Fruit fly (Drosophila melanogaster) whole organism, embryonic: ENCODE results near the gene Trf4-1.

Experiments
- Asciz ChIP-seq: fragments of 200-800 bp; sonication (Bioruptor generic); optimal IDR thresholded peaks from 2 replicates; lab custom pipeline; 2017; ENCODE audit warnings: missing biosample characterization, mild to moderate bottlenecking, missing genetic modification characterization, missing genetic modification reagents
- CG10366 ChIP-seq: fragments of 200-800 bp; sonication (Bioruptor generic); IDR thresholded peaks from 2 replicates; pipeline ENCODE4 v1.3.6; 2022; ENCODE audit warnings: missing biosample characterization, missing genetic modification characterization
- CG12391 ChIP-seq: fragments of 200-800 bp; sonication (Bioruptor generic); optimal IDR thresholded peaks from 3 replicates; lab custom pipeline; 2018; ENCODE audit warnings: missing biosample characterization, mild to moderate bottlenecking, missing genetic modification characterization, moderate library complexity
- CG14441 ChIP-seq: fragments of 200-800 bp; sonication (Bioruptor generic); IDR thresholded peaks from 2 replicates; pipeline ENCODE4 v1.3.6; 2022; ENCODE audit warnings: missing biosample characterization, missing genetic modification characterization
- CG17912 ChIP-seq: fragments of 200-800 bp; sonication (Bioruptor generic); optimal IDR thresholded peaks from 2 replicates; lab custom pipeline; 2018; ENCODE audit warnings: missing biosample characterization, mild to moderate bottlenecking, missing genetic modification characterization
- CG1832 ChIP-seq: fragments of 200-800 bp; sonication (Bioruptor generic); optimal IDR thresholded peaks from 2 replicates; lab custom pipeline; 2017; ENCODE audit warnings: missing biosample characterization, mild to moderate bottlenecking, missing genetic modification characterization, inconsistent platforms
- CG31388 ChIP-seq: fragments of 200-800 bp; sonication (Bioruptor generic); optimal IDR thresholded peaks from 2 replicates; lab custom pipeline; 2016; ENCODE audit warnings: missing biosample characterization, missing genetic modification characterization
- CG34224 ChIP-seq: fragments of 200-800 bp; sonication (Bioruptor generic); IDR thresholded peaks from 3 replicates; pipeline ENCODE4 v1.3.6; 2022; ENCODE audit warnings: missing biosample characterization, missing genetic modification characterization; ENCODE audit not compliant: partially characterized antibody
- CG34376 ChIP-seq: fragments of 200-800 bp; sonication (Bioruptor generic); optimal IDR thresholded peaks from 2 replicates; lab custom pipeline; 2018; ENCODE audit warnings: missing biosample characterization, mild to moderate bottlenecking, missing genetic modification characterization
- CG6272 ChIP-seq: fragments of 200-800 bp; sonication (Bioruptor generic); IDR thresholded peaks from 2 replicates; pipeline ENCODE4 v1.3.6; 2022; ENCODE audit warnings: missing biosample characterization, missing genetic modification characterization
- CG7556 ChIP-seq: fragments of 200-800 bp; sonication (Bioruptor generic); optimal IDR thresholded peaks from 2 replicates; lab custom pipeline; 2017; ENCODE audit warnings: missing biosample characterization, mild to moderate bottlenecking, missing genetic modification characterization
- CG7839 ChIP-seq: fragments of 200-800 bp; sonication (Bioruptor generic); optimal IDR thresholded peaks from 3 replicates; lab custom pipeline; 2018; ENCODE audit warnings: missing biosample characterization, mild to moderate bottlenecking, missing genetic modification characterization, moderate library complexity
- CG7987 ChIP-seq: fragments of 200-800 bp; sonication (Bioruptor generic); optimal IDR thresholded peaks from 2 replicates; lab custom pipeline; 2018; ENCODE audit warnings: missing biosample characterization, mild to moderate bottlenecking, missing genetic modification characterization, moderate library complexity
- CG8290 ChIP-seq, 3 experiments: fragments of 200-800 bp; sonication (Bioruptor generic); optimal IDR thresholded peaks; 2 replicates each; lab custom pipeline; 2016 to 2019; ENCODE audit warnings: missing biosample characterization in 3 of 3, missing genetic modification characterization in 3 of 3, mild to moderate bottlenecking in 2 of 3, moderate library complexity in 1 of 3
- CG9817 ChIP-seq: fragments of 200-800 bp; sonication (Bioruptor generic); optimal IDR thresholded peaks from 2 replicates; lab custom pipeline; 2018; ENCODE audit warnings: missing biosample characterization, mild to moderate bottlenecking, missing genetic modification characterization, moderate library complexity
- Camta ChIP-seq: fragments of 200-800 bp; sonication (Bioruptor generic); optimal IDR thresholded peaks from 2 replicates; lab custom pipeline; 2016; ENCODE audit warnings: missing biosample characterization, missing genetic modification characterization
- Drgx ChIP-seq: fragments of 200-800 bp; sonication (Bioruptor generic); IDR thresholded peaks from 2 replicates; pipeline ENCODE4 v1.3.6; 2022; ENCODE audit warnings: missing biosample characterization, missing genetic modification characterization
- E2f1 ChIP-seq: fragments of 200-800 bp; sonication (Bioruptor generic); IDR thresholded peaks from 2 replicates; pipeline ENCODE4 v1.3.6; 2022; ENCODE audit warnings: missing biosample characterization, missing genetic modification characterization
- E2f2 ChIP-seq: fragments of 200-800 bp; sonication (Bioruptor generic); IDR thresholded peaks from 2 replicates; pipeline ENCODE4 v1.3.6; 2022; ENCODE audit warnings: missing biosample characterization, missing genetic modification characterization
- Ets97D ChIP-seq: fragments of 200-800 bp; sonication (Bioruptor generic); optimal IDR thresholded peaks from 3 replicates; lab custom pipeline; 2016; ENCODE audit warnings: missing biosample characterization, missing genetic modification characterization
- H2.0 ChIP-seq: fragments of 200-800 bp; sonication (Bioruptor generic); IDR thresholded peaks from 2 replicates; pipeline ENCODE4 v1.3.6; 2022; ENCODE audit warnings: missing biosample characterization, missing genetic modification characterization
- HHEX ChIP-seq: fragments of 200-800 bp; sonication (Bioruptor generic); optimal IDR thresholded peaks from 3 replicates; lab custom pipeline; 2017; ENCODE audit warnings: missing biosample characterization, mild to moderate bottlenecking, missing genetic modification characterization, missing genetic modification reagents
- HLH3B ChIP-seq: fragments of 200-800 bp; sonication (Bioruptor generic); IDR thresholded peaks from 2 replicates; pipeline ENCODE4 v1.3.6; 2022; ENCODE audit warnings: missing biosample characterization, missing genetic modification characterization
- Mes4 ChIP-seq: fragments of 200-800 bp; sonication (Bioruptor generic); optimal IDR thresholded peaks from 2 replicates; lab custom pipeline; 2016; ENCODE audit warnings: missing biosample characterization, missing genetic modification characterization
- PHDP ChIP-seq: fragments of 200-800 bp; sonication (Bioruptor generic); optimal IDR thresholded peaks from 3 replicates; lab custom pipeline; 2018; ENCODE audit warnings: missing biosample characterization, mild to moderate bottlenecking, missing genetic modification characterization, moderate library complexity
- Rfx ChIP-seq: fragments of 200-800 bp; sonication (Bioruptor generic); IDR thresholded peaks from 2 replicates; pipeline ENCODE4 v1.3.6; 2022; ENCODE audit warnings: missing biosample characterization, missing genetic modification characterization
- ab ChIP-seq: fragments of 200-800 bp; sonication (Bioruptor generic); optimal IDR thresholded peaks from 2 replicates; lab custom pipeline; 2016; ENCODE audit warnings: missing biosample characterization, missing genetic modification characterization
- aop ChIP-seq: fragments of 200-800 bp; sonication (Bioruptor generic); IDR thresholded peaks from 2 replicates; pipeline ENCODE4 v1.3.6; 2022; ENCODE audit warnings: missing biosample characterization, missing genetic modification characterization
- cwo ChIP-seq: fragments of 200-800 bp; sonication (Bioruptor generic); optimal IDR thresholded peaks from 3 replicates; lab custom pipeline; 2017; ENCODE audit warnings: missing biosample characterization, missing genetic modification characterization, mild to moderate bottlenecking, moderate library complexity, missing genetic modification reagents
- disco-r ChIP-seq: fragments of 200-800 bp; sonication (Bioruptor generic); optimal IDR thresholded peaks from 2 replicates; lab custom pipeline; 2016; ENCODE audit warnings: missing biosample characterization, missing genetic modification characterization
- dmrt99B ChIP-seq: fragments of 200-800 bp; sonication (Bioruptor generic); optimal IDR thresholded peaks from 2 replicates; lab custom pipeline; 2018; ENCODE audit warnings: missing biosample characterization, mild to moderate bottlenecking, missing genetic modification characterization, moderate library complexity
- eyg ChIP-seq: fragments of 200-800 bp; sonication (Bioruptor generic); optimal IDR thresholded peaks from 3 replicates; lab custom pipeline; 2016; ENCODE audit warnings: missing biosample characterization, missing genetic modification characterization
- fd96Cb ChIP-seq: fragments of 200-800 bp; sonication (Bioruptor generic); optimal IDR thresholded peaks from 2 replicates; lab custom pipeline; 2018; ENCODE audit warnings: missing biosample characterization, mild to moderate bottlenecking, missing genetic modification characterization, moderate library complexity
- gcm ChIP-seq: fragments of 200-800 bp; sonication (Bioruptor generic); optimal IDR thresholded peaks from 2 replicates; lab custom pipeline; 2019; ENCODE audit warnings: missing biosample characterization, mild to moderate bottlenecking, missing genetic modification characterization, moderate library complexity
- gsb ChIP-seq: fragments of 200-800 bp; sonication (Bioruptor generic); IDR thresholded peaks from 2 replicates; pipeline ENCODE4 v1.3.6; 2022; ENCODE audit warnings: missing biosample characterization, missing genetic modification characterization
- ind ChIP-seq: fragments of 200-800 bp; sonication (Bioruptor generic); optimal IDR thresholded peaks from 3 replicates; lab custom pipeline; 2016; ENCODE audit warnings: missing biosample characterization, missing genetic modification characterization
- klu ChIP-seq: fragments of 200-800 bp; sonication (Bioruptor generic); IDR thresholded peaks from 2 replicates; pipeline ENCODE4 v1.3.6; 2022; ENCODE audit warnings: missing biosample characterization, missing genetic modification characterization
- lmd ChIP-seq: fragments of 200-800 bp; sonication (Bioruptor generic); IDR thresholded peaks from 2 replicates; pipeline ENCODE4 v1.3.6; 2022; ENCODE audit warnings: missing biosample characterization, missing genetic modification characterization
- mam ChIP-seq: fragments of 200-800 bp; sonication (Bioruptor generic); optimal IDR thresholded peaks from 3 replicates; lab custom pipeline; 2016; ENCODE audit warnings: missing biosample characterization, missing genetic modification characterization
- mld ChIP-seq: fragments of 200-800 bp; sonication (Bioruptor generic); IDR thresholded peaks from 3 replicates; pipeline ENCODE4 v1.3.6; 2022; ENCODE audit warnings: missing biosample characterization, missing genetic modification characterization; ENCODE audit not compliant: partially characterized antibody
- sd ChIP-seq: fragments of 200-800 bp; sonication (Bioruptor generic); optimal IDR thresholded peaks from 3 replicates; lab custom pipeline; 2018; ENCODE audit warnings: missing biosample characterization, mild to moderate bottlenecking, missing genetic modification characterization, moderate library complexity
- sens ChIP-seq: fragments of 200-800 bp; sonication (Bioruptor generic); peaks from one replicate; lab custom pipeline; 2016; ENCODE audit warnings: missing biosample characterization, missing genetic modification characterization
- slp2 ChIP-seq: fragments of 200-800 bp; sonication (Bioruptor generic); optimal IDR thresholded peaks from 2 replicates; lab custom pipeline; 2016; ENCODE audit warnings: missing biosample characterization, missing genetic modification characterization
- so ChIP-seq: fragments of 200-800 bp; sonication (Bioruptor generic); IDR thresholded peaks from 3 replicates; pipeline ENCODE4 v1.3.6; 2022; ENCODE audit warnings: missing biosample characterization, missing genetic modification characterization
- ssp ChIP-seq: fragments of 200-800 bp; sonication (Bioruptor generic); IDR thresholded peaks from 2 replicates; pipeline ENCODE4 v1.3.6; 2022; ENCODE audit warnings: missing biosample characterization, missing genetic modification characterization
- stwl ChIP-seq: fragments of 200-800 bp; sonication (Bioruptor generic); optimal IDR thresholded peaks from 3 replicates; lab custom pipeline; 2018; ENCODE audit warnings: missing biosample characterization, mild to moderate bottlenecking, missing genetic modification characterization, moderate library complexity
- trh ChIP-seq: fragments of 200-800 bp; sonication (Bioruptor generic); optimal IDR thresholded peaks from 2 replicates; lab custom pipeline; 2016; ENCODE audit warnings: missing biosample characterization, missing genetic modification characterization
- tx ChIP-seq: fragments of 200-800 bp; sonication (Bioruptor generic); optimal IDR thresholded peaks from 2 replicates; lab custom pipeline; 2016; ENCODE audit warnings: missing biosample characterization, missing genetic modification characterization
- unc-4 ChIP-seq: fragments of 200-800 bp; sonication (Bioruptor generic); IDR thresholded peaks from 2 replicates; pipeline ENCODE4 v1.3.6; 2022; ENCODE audit warnings: missing biosample characterization, missing genetic modification characterization; ENCODE audit not compliant: partially characterized antibody
- vfl ChIP-seq: fragments of 200-800 bp; sonication (Bioruptor generic); optimal IDR thresholded peaks from 2 replicates; lab custom pipeline; 2016; ENCODE audit warnings: missing biosample characterization, missing genetic modification characterization
- yki ChIP-seq: fragments of >200 bp; optimal IDR thresholded peaks from 3 replicates; lab custom pipeline; 2018
- zfh2 ChIP-seq: fragments of 200-800 bp; sonication (Bioruptor generic); optimal IDR thresholded peaks from 2 replicates; lab custom pipeline; 2016; ENCODE audit warnings: missing biosample characterization, missing genetic modification characterization

The Trf4-1 gene

DNA sequence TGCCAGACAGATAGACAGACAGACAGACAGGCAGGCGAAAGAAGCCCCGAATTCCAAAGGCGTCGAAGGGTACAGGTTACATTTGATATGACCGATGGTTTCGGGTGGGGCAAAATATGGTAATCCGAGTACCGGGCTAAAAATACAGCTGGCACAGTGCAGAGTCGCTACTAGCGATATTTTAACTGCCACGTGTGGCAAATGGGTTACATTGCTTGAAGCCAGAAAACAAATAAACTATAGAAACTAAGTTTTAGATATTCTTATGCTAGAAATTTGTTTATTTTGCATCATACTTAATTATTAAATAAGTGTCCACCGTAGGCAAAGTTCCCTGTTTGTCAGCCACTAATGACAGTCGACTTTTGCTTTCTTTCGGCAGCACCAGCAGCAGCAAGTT, 23.0 kb downstream of the Trf4-1 start (continued):
- TF ChIP-seq sens (GFP tag; lab: Kevin White, UChicago) (peak; percentile 28), CG7839 (tag; lab: Kevin White, UChicago) (peak; percentile 42), aop (GFP tag; lab: Robert Waterston, UW) (no peak), HLH3B (GFP tag; lab: Robert Waterston, UW) (0 out of 2 replicates have a peak, but pooled peaks have one; percentile 9), klu (GFP tag; lab: Robert Waterston, UW) (no peak), mld (GFP tag; lab: Robert Waterston, UW) (no peak), Drgx (GFP tag; lab: Robert Waterston, UW) (no peak), HHEX (GFP tag; lab: Kevin White, UChicago) (peak; percentile 19), CG14441 (peak; percentile 33; the same call in 1 of the 2 replicates), gcm (no peak), CG6272 (GFP tag; lab: Robert Waterston, UW) (no peak), CG17912 (GFP tag; lab: Kevin White, UChicago) (no peak), so (no peak), ab (GFP tag; lab: Kevin White, UChicago) (no peak), ind (peak; percentile 5), Ets97D (GFP tag; lab: Kevin White, UChicago) (no peak), cwo (GFP tag; lab: Kevin White, UChicago) (no peak), CG9817 (tag; lab: Kevin White, UChicago) (peak; percentile 14), PHDP (peak; percentile 24), Camta (no peak), tx (GFP tag; lab: Kevin White, UChicago) (no peak), E2f1 (GFP tag; lab: Robert Waterston, UW) (no peak), CG1832 (GFP tag; lab: Kevin White, UChicago) (no peak), CG12391 (peak; percentile 2), stwl (no peak), CG31388 (GFP tag; lab: Kevin White, UChicago) (no peak), CG10366 (no peak), Asciz (GFP tag; lab: Kevin White, UChicago) (no peak), yki (lab: Kevin White, UChicago) (no peak), eyg (no peak), fd96Cb (peak; percentile 23), vfl (GFP tag; lab: Kevin White, UChicago) (no peak), ssp (GFP tag; lab: Robert Waterston, UW) (no peak), Rfx (peak; percentile 53; the same call in 1 of the 2 replicates), trh (GFP tag; lab: Kevin White, UChicago) (no peak), CG8290 (GFP tag; optimal IDR thresholded peaks at IDR 0.05; lab: Kevin White, UChicago) (no peak), CG8290 (tag; optimal IDR thresholded peaks at IDR 0.05; lab: Kevin White, UChicago) (peak in 1 of 2 experiments; percentile 10), slp2 (GFP tag; lab: Kevin White, UChicago) (no peak), CG7556 (peak; percentile 8), dmrt99B (peak; percentile 16), Mes4 (GFP tag; lab: Kevin White, UChicago) (no peak), CG34224 (no peak), H2.0 (GFP tag; lab: Robert Waterston, UW) (0 out of 2 replicates have a peak, but pooled peaks have one; percentile 8), unc-4 (GFP tag; lab: Robert Waterston, UW) (no peak), CG34376 (GFP tag; lab: Kevin White, UChicago) (no peak), CG7987 (GFP tag; lab: Kevin White, UChicago) (no peak), sd (tag; lab: Kevin White, UChicago) (peak; percentile 57), lmd (GFP tag; lab: Robert Waterston, UW) (peak; percentile 63), disco-r (GFP tag; lab: Kevin White, UChicago) (no peak), E2f2 (GFP tag; lab: Robert Waterston, UW) (no peak), mam (GFP tag; lab: Kevin White, UChicago) (no peak), zfh2 (GFP tag; lab: Kevin White, UChicago) (peak; percentile 27), gsb (GFP tag; lab: Robert Waterston, UW) (0 out of 2 replicates have a peak, but pooled peaks have one; percentile 37)
